Fruit fly (Drosophila melanogaster) whole organism, embryonic: ENCODE data around the gene CG43693.

ENCODE experiments used
- Atf3 ChIP-seq: fragments of 200-800 bp; sonication (Bioruptor generic); optimal IDR thresholded peaks from 3 replicates; lab custom pipeline; 2016; ENCODE audit warnings: missing biosample characterization, missing genetic modification characterization
- BEAF-32 ChIP-seq: fragments of 200-800 bp; sonication (Bioruptor generic); optimal IDR thresholded peaks from 3 replicates; lab custom pipeline; 2017; ENCODE audit warnings: missing biosample characterization, missing genetic modification characterization, mild to moderate bottlenecking, moderate library complexity, missing genetic modification reagents
- Blimp-1 ChIP-seq: fragments of 200-800 bp; sonication (Bioruptor generic); optimal IDR thresholded peaks from 3 replicates; lab custom pipeline; 2018; ENCODE audit warnings: missing biosample characterization, missing genetic modification characterization, mild to moderate bottlenecking, moderate library complexity, missing genetic modification reagents
- CG10565 ChIP-seq: fragments of 200-800 bp; sonication (Bioruptor generic); optimal IDR thresholded peaks from 3 replicates; lab custom pipeline; 2016; ENCODE audit warnings: missing biosample characterization, mild to moderate bottlenecking, missing genetic modification characterization
- CG11093 ChIP-seq: fragments of 200-800 bp; sonication (Bioruptor generic); IDR thresholded peaks from 3 replicates; pipeline ENCODE4 v1.3.6; 2022; ENCODE audit warnings: missing biosample characterization, missing genetic modification characterization
- CG11456 ChIP-seq: fragments of 200-800 bp; sonication (Bioruptor generic); IDR thresholded peaks from 3 replicates; pipeline ENCODE4 v1.3.6; 2022; ENCODE audit warnings: missing biosample characterization, missing genetic modification characterization
- CG12155 ChIP-seq: fragments of 200-800 bp; sonication (Bioruptor generic); optimal IDR thresholded peaks from 3 replicates; lab custom pipeline; 2016; ENCODE audit warnings: missing biosample characterization, missing genetic modification characterization
- CG12391 ChIP-seq: fragments of 200-800 bp; sonication (Bioruptor generic); optimal IDR thresholded peaks from 3 replicates; lab custom pipeline; 2018; ENCODE audit warnings: missing biosample characterization, mild to moderate bottlenecking, missing genetic modification characterization, moderate library complexity
- CG13424 ChIP-seq: fragments of 200-800 bp; sonication (Bioruptor generic); optimal IDR thresholded peaks from 2 replicates; lab custom pipeline; 2019; ENCODE audit warnings: missing biosample characterization, mild to moderate bottlenecking, missing genetic modification characterization, moderate library complexity
- CG13775 ChIP-seq: fragments of 200-800 bp; sonication (Bioruptor generic); optimal IDR thresholded peaks from 3 replicates; lab custom pipeline; 2017; ENCODE audit warnings: missing biosample characterization, mild to moderate bottlenecking, missing genetic modification characterization
- CG1529 ChIP-seq: fragments of 200-800 bp; sonication (Bioruptor generic); optimal IDR thresholded peaks from 3 replicates; lab custom pipeline; 2018; ENCODE audit warnings: missing biosample characterization, missing genetic modification characterization
- CG1603 ChIP-seq: fragments of 200-800 bp; sonication (Bioruptor generic); optimal IDR thresholded peaks from 2 replicates; lab custom pipeline; 2019; ENCODE audit warnings: missing biosample characterization, mild to moderate bottlenecking, missing genetic modification characterization, moderate library complexity
- CG17361 ChIP-seq: fragments of 200-800 bp; sonication (Bioruptor generic); IDR thresholded peaks from 3 replicates; pipeline ENCODE4 v1.3.6; 2022; ENCODE audit warnings: missing biosample characterization, missing genetic modification characterization
- CG17829 ChIP-seq: fragments of 200-800 bp; optimal IDR thresholded peaks from 2 replicates; lab custom pipeline; 2019; ENCODE audit warnings: missing biosample characterization, mild to moderate bottlenecking, missing genetic modification characterization, moderate library complexity
- CG17912 ChIP-seq: fragments of 200-800 bp; sonication (Bioruptor generic); optimal IDR thresholded peaks from 2 replicates; lab custom pipeline; 2018; ENCODE audit warnings: missing biosample characterization, mild to moderate bottlenecking, missing genetic modification characterization
- CG2199 ChIP-seq: fragments of 200-800 bp; sonication (Bioruptor generic); IDR thresholded peaks from 3 replicates; pipeline ENCODE4 v1.3.6; 2022; ENCODE audit warnings: missing biosample characterization, missing genetic modification characterization
- CG30431 ChIP-seq: fragments of 200-800 bp; sonication (Bioruptor generic); optimal IDR thresholded peaks from 2 replicates; lab custom pipeline; 2017; ENCODE audit warnings: missing biosample characterization, missing genetic modification characterization
- CG6765 ChIP-seq: fragments of 200-800 bp; sonication (Bioruptor generic); optimal IDR thresholded peaks from 3 replicates; lab custom pipeline; 2017; ENCODE audit warnings: missing biosample characterization, mild to moderate bottlenecking, missing genetic modification characterization
- CG7928 ChIP-seq: fragments of 200-800 bp; sonication (Bioruptor generic); optimal IDR thresholded peaks from 2 replicates; lab custom pipeline; 2017; ENCODE audit warnings: missing biosample characterization, mild to moderate bottlenecking, missing genetic modification characterization
- Camta ChIP-seq: fragments of 200-800 bp; sonication (Bioruptor generic); optimal IDR thresholded peaks from 2 replicates; lab custom pipeline; 2016; ENCODE audit warnings: missing biosample characterization, missing genetic modification characterization
- D19A ChIP-seq: fragments of 200-800 bp; optimal IDR thresholded peaks from 3 replicates; lab custom pipeline; 2019; ENCODE audit warnings: missing biosample characterization, mild to moderate bottlenecking, missing genetic modification characterization, moderate library complexity
- Dp ChIP-seq: fragments of 200-800 bp; sonication (Bioruptor generic); optimal IDR thresholded peaks from 2 replicates; lab custom pipeline; 2018; ENCODE audit warnings: missing biosample characterization, mild to moderate bottlenecking, missing genetic modification characterization, moderate library complexity
- Elba2 ChIP-seq: fragments of 200-800 bp; sonication (Bioruptor generic); optimal IDR thresholded peaks from 3 replicates; lab custom pipeline; 2016; ENCODE audit warnings: missing biosample characterization, missing genetic modification characterization
- Fer3 ChIP-seq: fragments of 200-800 bp; sonication (Bioruptor generic); optimal IDR thresholded peaks from 2 replicates; lab custom pipeline; 2018; ENCODE audit warnings: missing biosample characterization, mild to moderate bottlenecking, missing genetic modification characterization, moderate library complexity
- GATAe ChIP-seq: fragments of 200-800 bp; sonication (Bioruptor generic); conservative IDR thresholded peaks from 2 replicates; pipeline ENCODE4 v1.3.6; 2022; ENCODE audit warnings: missing biosample characterization, missing genetic modification characterization
- Jarid2 ChIP-seq: fragments of 200-800 bp; sonication (Bioruptor generic); optimal IDR thresholded peaks from 3 replicates; lab custom pipeline; 2017; ENCODE audit warnings: mild to moderate bottlenecking, missing biosample characterization, missing genetic modification reagents, missing genetic modification characterization
- NC2β ChIP-seq: fragments of 200-800 bp; sonication (Bioruptor generic); optimal IDR thresholded peaks from 2 replicates; lab custom pipeline; 2016; ENCODE audit warnings: missing biosample characterization, missing genetic modification characterization
- Oli ChIP-seq: fragments of 200-800 bp; sonication (Bioruptor generic); optimal IDR thresholded peaks from 2 replicates; lab custom pipeline; 2018; ENCODE audit warnings: missing biosample characterization, mild to moderate bottlenecking, missing genetic modification characterization, moderate library complexity
- Optix ChIP-seq: fragments of 200-800 bp; sonication (Bioruptor generic); IDR thresholded peaks from 3 replicates; pipeline ENCODE4 v1.3.6; 2022; ENCODE audit warnings: missing biosample characterization, missing genetic modification characterization
- Sox100B ChIP-seq: fragments of 200-800 bp; sonication (Bioruptor generic); optimal IDR thresholded peaks from 3 replicates; lab custom pipeline; 2018; ENCODE audit warnings: missing biosample characterization, mild to moderate bottlenecking, missing genetic modification characterization
- Sry-β ChIP-seq: fragments of 200-800 bp; sonication (Bioruptor generic); optimal IDR thresholded peaks from 2 replicates; lab custom pipeline; 2018; ENCODE audit warnings: missing biosample characterization, mild to moderate bottlenecking, missing genetic modification characterization, moderate library complexity
- Tbp ChIP-seq: fragments of >200 bp; optimal IDR thresholded peaks from 2 replicates; lab custom pipeline; 2018; ENCODE audit warnings: missing biosample characterization, missing genetic modification characterization
- Usf ChIP-seq: fragments of 200-800 bp; sonication (Bioruptor generic); optimal IDR thresholded peaks from 2 replicates; lab custom pipeline; 2017; ENCODE audit warnings: missing genotype, missing biosample characterization, missing genetic modification characterization
- amos ChIP-seq: fragments of 200-800 bp; sonication (Bioruptor generic); IDR thresholded peaks from 2 replicates; pipeline ENCODE4 v1.3.6; 2022; ENCODE audit warnings: missing biosample characterization, missing genetic modification characterization; ENCODE audit not compliant: partially characterized antibody
- aop ChIP-seq: fragments of 200-800 bp; sonication (Bioruptor generic); IDR thresholded peaks from 2 replicates; pipeline ENCODE4 v1.3.6; 2022; ENCODE audit warnings: missing biosample characterization, missing genetic modification characterization
- ase ChIP-seq: fragments of 200-800 bp; sonication (Bioruptor generic); IDR thresholded peaks from 3 replicates; pipeline ENCODE4 v1.3.6; 2022; ENCODE audit warnings: missing biosample characterization, missing genetic modification characterization
- cad ChIP-seq: fragments of >200 bp; optimal IDR thresholded peaks from 2 replicates; lab custom pipeline; 2017; ENCODE audit warnings: missing biosample characterization, missing genetic modification characterization
- chm ChIP-seq: fragments of 200-800 bp; sonication (Bioruptor generic); IDR thresholded peaks from 2 replicates; pipeline ENCODE4 v1.3.6; 2022; ENCODE audit warnings: missing biosample characterization, missing genetic modification characterization
- gro ChIP-seq: fragments of 200-800 bp; sonication (Bioruptor generic); optimal IDR thresholded peaks from 2 replicates; lab custom pipeline; 2016; ENCODE audit warnings: missing biosample characterization, missing genetic modification characterization
- luna ChIP-seq: fragments of 200-800 bp; sonication (Bioruptor generic); optimal IDR thresholded peaks from 2 replicates; lab custom pipeline; 2016; ENCODE audit warnings: missing biosample characterization, missing genetic modification characterization
- nerfin-1 ChIP-seq: fragments of 200-800 bp; sonication (Bioruptor generic); optimal IDR thresholded peaks from 3 replicates; lab custom pipeline; 2019; ENCODE audit warnings: missing biosample characterization, mild to moderate bottlenecking, missing genetic modification characterization, moderate library complexity
- org-1 ChIP-seq: fragments of 200-800 bp; sonication (Bioruptor generic); optimal IDR thresholded peaks from 2 replicates; lab custom pipeline; 2017; ENCODE audit warnings: missing biosample characterization, missing genetic modification characterization
- p53 ChIP-seq: fragments of 200-800 bp; sonication (Bioruptor generic); optimal IDR thresholded peaks from 2 replicates; lab custom pipeline; 2016; ENCODE audit warnings: missing biosample characterization, missing genetic modification characterization
- pan ChIP-seq, 4 experiments: fragments of >200 bp in 3 of 4; fragments of 200-800 bp in 1 of 4; sonication (Bioruptor generic) in 1 of 4; optimal IDR thresholded peaks in 3 of 4; IDR thresholded peaks in 1 of 4; 2 replicates each; pipeline versions ENCODE4 v1.3.6 to Lab custom; 2017 to 2022; ENCODE audit warnings: missing biosample characterization in 2 of 4, missing genetic modification characterization in 2 of 4, mixed read lengths in 1 of 4
- peb ChIP-seq: fragments of 200-800 bp; sonication (Bioruptor generic); IDR thresholded peaks from 2 replicates; pipeline ENCODE4 v1.3.6; 2022; ENCODE audit warnings: missing biosample characterization, missing genetic modification characterization
- sna ChIP-seq: fragments of 200-800 bp; sonication (Bioruptor generic); IDR thresholded peaks from 2 replicates; pipeline ENCODE4 v1.3.6; 2022; ENCODE audit warnings: missing biosample characterization, missing genetic modification characterization; ENCODE audit not compliant: partially characterized antibody
- vnd ChIP-seq: fragments of 200-800 bp; sonication (Bioruptor generic); IDR thresholded peaks from 3 replicates; pipeline ENCODE4 v1.3.6; 2022; ENCODE audit warnings: missing biosample characterization, missing genetic modification characterization; ENCODE audit not compliant: partially characterized antibody
- zf30C ChIP-seq: fragments of 200-800 bp; sonication (Bioruptor generic); optimal IDR thresholded peaks from 3 replicates; lab custom pipeline; 2018; ENCODE audit warnings: missing biosample characterization, mild to moderate bottlenecking, missing genetic modification characterization

Gene CG43693

dm6 chr3L:11093046-11093520, 41.9 kb upstream of the CG43693 start, which contains the start of gene JIL-1 (continued):
- TF ChIP-seq org-1 (GFP tag; lab: Kevin White, UChicago) (peak; percentile 15), gro (GFP tag; lab: Kevin White, UChicago) (peak; percentile 48), pan (optimal IDR thresholded peaks at IDR 0.05; lab: Kevin White, UChicago) (no peak), pan (GFP tag; optimal IDR thresholded peaks at IDR 0.05 in 1 of 2, IDR thresholded peaks at IDR 0.05 in 1 of 2) (peak in 1 of 2 experiments; percentile 68), CG12391 (peak; percentile 71), CG12155 (peak; percentile 68), zf30C (GFP tag; lab: Kevin White, UChicago) (no peak), CG1603 (peak; percentile 35), CG17829 (peak; percentile 55), nerfin-1 (tag; lab: Kevin White, UChicago) (peak; percentile 30), Atf3 (GFP tag; lab: Kevin White, UChicago) (no peak), CG7928 (GFP tag; lab: Kevin White, UChicago) (peak; percentile 89), CG13775 (peak; percentile 37), CG11093 (GFP tag; lab: Robert Waterston, UW) (peak; percentile 59; the same call in 1 of the 3 replicates), CG17912 (GFP tag; lab: Kevin White, UChicago) (peak; percentile 19), sna (GFP tag; lab: Robert Waterston, UW) (peak; percentile 64), vnd (GFP tag; lab: Robert Waterston, UW) (peak; percentile 77), Sox100B (GFP tag; lab: Kevin White, UChicago) (peak; percentile 29), Optix (GFP tag; lab: Robert Waterston, UW) (no peak), CG2199 (GFP tag; lab: Robert Waterston, UW) (0 out of 3 replicates have a peak, but pooled peaks have one; percentile 26), CG13424 (tag; lab: Kevin White, UChicago) (peak; percentile 35), Dp (GFP tag; lab: Kevin White, UChicago) (peak; percentile 22), GATAe (GFP tag; lab: Robert Waterston, UW) (no peak), Oli (tag; lab: Kevin White, UChicago) (peak; percentile 35), D19A (no peak), Usf (GFP tag; lab: Kevin White, UChicago) (no peak), ase (GFP tag; lab: Robert Waterston, UW) (peak; percentile 76), aop (GFP tag; lab: Robert Waterston, UW) (0 out of 2 replicates have a peak, but pooled peaks have one; percentile 39), cad (GFP tag; lab: Kevin White, UChicago) (no peak), CG30431 (no peak), amos (GFP tag; lab: Robert Waterston, UW) (peak; percentile 92), CG17361 (GFP tag; lab: Robert Waterston, UW) (peak; percentile 61), Blimp-1 (GFP tag; lab: Kevin White, UChicago) (peak; percentile 39), CG11456 (peak; percentile 84), Tbp (GFP tag; lab: Kevin White, UChicago) (no peak), Sry-β (GFP tag; lab: Kevin White, UChicago) (peak; percentile 4), Jarid2 (peak; percentile 27), NC2β (GFP tag; lab: Kevin White, UChicago) (peak; percentile 52), peb (GFP tag; lab: Robert Waterston, UW) (peak; percentile 33), BEAF-32 (GFP tag; lab: Kevin White, UChicago) (peak; percentile 89), CG6765 (GFP tag; lab: Kevin White, UChicago) (peak; percentile 46), CG1529 (GFP tag; lab: Kevin White, UChicago) (peak; percentile 11), CG10565 (GFP tag; lab: Kevin White, UChicago) (no peak), luna (GFP tag; lab: Kevin White, UChicago) (no peak), chm (GFP tag; lab: Robert Waterston, UW) (peak; percentile 51), Camta (GFP tag; lab: Kevin White, UChicago) (peak; percentile 37), p53 (GFP tag; lab: Kevin White, UChicago) (no peak), Elba2 (peak; percentile 40), Fer3 (peak; percentile 54)
- TF ChIP-seq, all 482 proteins: peak for 318
